Worm (Caenorhabditis elegans) whole organism, mixed stage, embryonic: ENCODE results near the gene gldi-9.
A peak's percentile ranks its signal among the peaks of the same experiment; 100 is the strongest.

Experiments
- M03D4.4 ChIP-seq: sonication (generic microtip); optimal IDR thresholded peaks from 2 replicates; lab custom pipeline; 2017; ENCODE audit warnings: mild to moderate bottlenecking, missing genetic modification characterization, missing compliant biosample characterization
- bed-3 ChIP-seq: fragments of 200-800 bp; sonication (Bioruptor generic); optimal IDR thresholded peaks from 3 replicates; lab custom pipeline; 2018; ENCODE audit warnings: mild to moderate bottlenecking, missing genetic modification characterization, moderate library complexity, missing compliant biosample characterization
- blmp-1 ChIP-seq: fragments of 150-350 bp; optimal IDR thresholded peaks from 2 replicates; lab custom pipeline; 2014; ENCODE audit warnings: missing biosample characterization, missing genetic modification characterization
- ceh-39 ChIP-seq: fragments of 150-350 bp; optimal IDR thresholded peaks from 2 replicates; lab custom pipeline; 2014; ENCODE audit warnings: missing biosample characterization, missing genetic modification characterization
- ceh-43 ChIP-seq: fragments of 200-800 bp; sonication (Bioruptor generic); optimal IDR thresholded peaks from 2 replicates; lab custom pipeline; 2018; ENCODE audit warnings: mild to moderate bottlenecking, missing genetic modification characterization, moderate library complexity, missing compliant biosample characterization
- ceh-83 ChIP-seq: fragments of 200-800 bp; sonication (Bioruptor generic); optimal IDR thresholded peaks from 2 replicates; lab custom pipeline; 2018; ENCODE audit warnings: mild to moderate bottlenecking, missing genetic modification characterization, missing compliant biosample characterization
- ces-1 ChIP-seq: fragments of 150-350 bp; optimal IDR thresholded peaks from 2 replicates; lab custom pipeline; 2014; ENCODE audit warnings: missing biosample characterization, missing genetic modification reagents, missing genetic modification characterization
- cnd-1 ChIP-seq: fragments of 200-800 bp; sonication (Bioruptor generic); optimal IDR thresholded peaks from 2 replicates; lab custom pipeline; 2018; ENCODE audit warnings: mild to moderate bottlenecking, missing genetic modification characterization, missing compliant biosample characterization
- drap-1 ChIP-seq: fragments of 200-800 bp; sonication (Bioruptor generic); optimal IDR thresholded peaks from 3 replicates; lab custom pipeline; 2018; ENCODE audit warnings: mild to moderate bottlenecking, missing genetic modification characterization, missing compliant biosample characterization
- elt-1 ChIP-seq: sonication (generic microtip); optimal IDR thresholded peaks from 2 replicates; lab custom pipeline; 2017; ENCODE audit warnings: missing genetic modification characterization, mild to moderate bottlenecking, missing compliant biosample characterization, antibody characterized with exemption, moderate library complexity, borderline replicate concordance; ENCODE audit not compliant: insufficient read depth
- elt-3 ChIP-seq: fragments of 150-350 bp; optimal IDR thresholded peaks from 2 replicates; lab custom pipeline; 2014; ENCODE audit warnings: missing biosample characterization, missing genetic modification characterization
- flh-1 ChIP-seq: fragments of 200-800 bp; sonication (Bioruptor generic); optimal IDR thresholded peaks from 2 replicates; lab custom pipeline; 2018; ENCODE audit warnings: mild to moderate bottlenecking, missing genetic modification characterization, moderate library complexity, missing compliant biosample characterization
- ham-2 ChIP-seq: fragments of 200-800 bp; sonication (Bioruptor generic); optimal IDR thresholded peaks from 2 replicates; lab custom pipeline; 2018; ENCODE audit warnings: mild to moderate bottlenecking, missing genetic modification characterization, missing compliant biosample characterization
- hlh-1 ChIP-seq: fragments of 150-350 bp; optimal IDR thresholded peaks from 2 replicates; lab custom pipeline; 2014; ENCODE audit warnings: missing biosample characterization, missing genetic modification reagents, missing genetic modification characterization
- lin-13 ChIP-seq: fragments of 150-350 bp; optimal IDR thresholded peaks from 2 replicates; lab custom pipeline; 2014; ENCODE audit warnings: missing biosample characterization, missing genetic modification characterization
- lin-32 ChIP-seq: fragments of 200-800 bp; sonication (Bioruptor generic); optimal IDR thresholded peaks from 2 replicates; lab custom pipeline; 2018; ENCODE audit warnings: mild to moderate bottlenecking, missing genetic modification characterization, missing compliant biosample characterization
- lsy-2 ChIP-seq: fragments of 150-350 bp; optimal IDR thresholded peaks from 2 replicates; lab custom pipeline; 2014; ENCODE audit warnings: missing biosample characterization, missing genetic modification characterization
- mab-5 ChIP-seq: fragments of 150-350 bp; optimal IDR thresholded peaks from 2 replicates; lab custom pipeline; 2014; ENCODE audit warnings: missing biosample characterization, missing genetic modification characterization
- mep-1 ChIP-seq: fragments of 150-350 bp; optimal IDR thresholded peaks from 2 replicates; lab custom pipeline; 2017; ENCODE audit warnings: missing biosample characterization, missing genetic modification reagents, missing genetic modification characterization, inconsistent platforms
- mls-2 ChIP-seq: sonication (generic microtip); optimal IDR thresholded peaks from 2 replicates; lab custom pipeline; 2016; ENCODE audit warnings: mild to moderate bottlenecking, missing genetic modification characterization, moderate library complexity, missing compliant biosample characterization
- nhr-12 ChIP-seq: fragments of 150-350 bp; optimal IDR thresholded peaks from 2 replicates; lab custom pipeline; 2014; ENCODE audit warnings: missing biosample characterization, missing genetic modification characterization
- nhr-2 ChIP-seq: fragments of 150-350 bp; optimal IDR thresholded peaks from 2 replicates; lab custom pipeline; 2014; ENCODE audit warnings: missing biosample characterization, missing genetic modification characterization
- nhr-237 ChIP-seq: fragments of 150-350 bp; optimal IDR thresholded peaks from 2 replicates; lab custom pipeline; 2014; ENCODE audit warnings: missing biosample characterization, missing genetic modification characterization
- nhr-28 ChIP-seq: fragments of 150-350 bp; optimal IDR thresholded peaks from 2 replicates; lab custom pipeline; 2014; ENCODE audit warnings: missing biosample characterization, missing genetic modification characterization
- nhr-76 ChIP-seq: sonication (generic microtip); optimal IDR thresholded peaks from 2 replicates; lab custom pipeline; 2017; ENCODE audit warnings: missing biosample characterization, missing genetic modification characterization
- pha-4 ChIP-seq: fragments of 150-350 bp; optimal IDR thresholded peaks from 2 replicates; lab custom pipeline; 2018; ENCODE audit warnings: missing biosample characterization, missing genetic modification reagents, missing genetic modification characterization
- sem-2 ChIP-seq: fragments of 200-800 bp; sonication (Bioruptor generic); optimal IDR thresholded peaks from 2 replicates; lab custom pipeline; 2018; ENCODE audit warnings: mild to moderate bottlenecking, missing genetic modification characterization, missing compliant biosample characterization
- snpc-4 ChIP-seq: fragments of 150-350 bp; optimal IDR thresholded peaks from 2 replicates; lab custom pipeline; 2014; ENCODE audit warnings: missing biosample characterization, missing genetic modification characterization
- sptf-1 ChIP-seq: sonication (generic microtip); optimal IDR thresholded peaks from 2 replicates; lab custom pipeline; 2017; ENCODE audit warnings: mild to moderate bottlenecking, missing genetic modification characterization, moderate library complexity, missing compliant biosample characterization
- tbx-8 ChIP-seq: fragments of 200-800 bp; sonication (Bioruptor generic); optimal IDR thresholded peaks from 2 replicates; lab custom pipeline; 2018; ENCODE audit warnings: mild to moderate bottlenecking, missing genetic modification characterization, moderate library complexity, missing compliant biosample characterization
- unc-120 ChIP-seq: sonication (generic microtip); optimal IDR thresholded peaks from 2 replicates; lab custom pipeline; 2017; ENCODE audit warnings: missing genetic modification characterization, missing compliant biosample characterization; ENCODE audit not compliant: poor library complexity, severe bottlenecking
- unc-39 ChIP-seq: fragments of 150-350 bp; optimal IDR thresholded peaks from 2 replicates; lab custom pipeline; 2014; ENCODE audit warnings: missing biosample characterization, missing genetic modification characterization
- unc-62 ChIP-seq: fragments of 150-350 bp; optimal IDR thresholded peaks from 2 replicates; lab custom pipeline; 2014; ENCODE audit warnings: missing biosample characterization, missing genetic modification reagents, missing genetic modification characterization
- zip-8 ChIP-seq: fragments of 150-350 bp; optimal IDR thresholded peaks from 2 replicates; lab custom pipeline; 2014; ENCODE audit warnings: missing biosample characterization, missing genetic modification characterization
- ztf-11 ChIP-seq: fragments of 150-350 bp; optimal IDR thresholded peaks from 2 replicates; lab custom pipeline; 2014; ENCODE audit warnings: missing biosample characterization, missing genetic modification characterization

Gene gldi-9

DNA sequence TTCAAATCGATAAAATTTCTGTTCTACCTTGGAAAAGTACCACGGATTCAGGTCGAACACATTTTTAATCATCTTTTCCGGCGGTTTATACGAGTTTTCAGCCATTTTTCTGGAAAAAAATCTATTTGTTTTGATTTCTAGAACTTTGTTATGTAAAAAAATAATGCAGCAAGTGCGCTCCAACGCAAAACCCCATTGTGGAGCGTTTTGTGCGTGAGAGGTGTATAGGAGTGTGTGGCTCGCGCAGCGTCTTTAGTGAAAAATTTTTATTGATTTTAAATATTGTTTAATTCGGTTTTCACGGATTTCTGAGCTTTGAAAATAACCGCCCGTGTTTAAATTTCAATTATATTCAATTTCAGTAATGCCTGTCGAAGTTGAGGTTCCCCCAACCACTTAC is 29.7 kb upstream of the gldi-9 start, which contains the start of gene Y71H2AM.20:
Gene Y71H2AM.20, minus strand, starts transcription at position 109 of the 400 bp plus-strand sequence.
- TF ChIP-seq pha-4 (tag; lab: Kevin White, UChicago): peak; percentile 89
- TF ChIP-seq lin-32 (GFP tag; lab: Kevin White, UChicago): peak; percentile 20
- peak; percentile 77 for TF ChIP-seq cnd-1 (tag; lab: Kevin White, UChicago)
- TF ChIP-seq mab-5: peak; percentile 67
- peak; percentile 79 for TF ChIP-seq drap-1 (GFP tag; lab: Kevin White, UChicago)
- peak; percentile 56 for TF ChIP-seq unc-120
- TF ChIP-seq ham-2 (GFP tag; lab: Kevin White, UChicago): no peak
- TF ChIP-seq nhr-237 (tag; lab: Kevin White, UChicago): peak; percentile 96
- TF ChIP-seq ces-1: peak; percentile 89
- peak; percentile 27 for TF ChIP-seq nhr-2 (tag; lab: Kevin White, UChicago)
- peak; percentile 98 for TF ChIP-seq lin-13
- no peak for TF ChIP-seq unc-39
- no peak for TF ChIP-seq bed-3 (GFP tag; lab: Kevin White, UChicago)
- TF ChIP-seq ceh-43 (GFP tag; lab: Kevin White, UChicago): peak; percentile 60
- TF ChIP-seq zip-8 (tag; lab: Kevin White, UChicago): no peak
- no peak for TF ChIP-seq snpc-4 (tag; lab: Kevin White, UChicago)
- TF ChIP-seq nhr-76 (tag; lab: Kevin White, UChicago): no peak
- TF ChIP-seq flh-1 (GFP tag; lab: Kevin White, UChicago): no peak
- TF ChIP-seq tbx-8: no peak
- peak; percentile 80 for TF ChIP-seq mls-2 (tag; lab: Kevin White, UChicago)
- peak; percentile 3 for TF ChIP-seq elt-1
- peak; percentile 77 for TF ChIP-seq ztf-11 (tag; lab: Kevin White, UChicago)
- TF ChIP-seq nhr-28 (tag; lab: Kevin White, UChicago): no peak
- TF ChIP-seq nhr-12 (tag; lab: Kevin White, UChicago): no peak
- peak; percentile 79 for TF ChIP-seq hlh-1 (tag; lab: Kevin White, UChicago)
- TF ChIP-seq mep-1 (tag; lab: Kevin White, UChicago): peak; percentile 100
- peak; percentile 65 for TF ChIP-seq M03D4.4 (tag; lab: Kevin White, UChicago)
- no peak for TF ChIP-seq sem-2 (GFP tag; lab: Kevin White, UChicago)
- peak; percentile 93 for TF ChIP-seq lsy-2
- peak; percentile 46 for TF ChIP-seq blmp-1 (tag; lab: Kevin White, UChicago)
- TF ChIP-seq ceh-39: peak; percentile 92
- peak; percentile 88 for TF ChIP-seq sptf-1
- TF ChIP-seq unc-62 (GFP tag; lab: Kevin White, UChicago): peak; percentile 51
- peak; percentile 15 for TF ChIP-seq elt-3
- TF ChIP-seq ceh-83 (GFP tag; lab: Kevin White, UChicago): no peak

ce11 chrIII:2781833-2782232 is 25.7 kb upstream of the gldi-9 start:
- TF ChIP-seq hlh-1 (tag; lab: Kevin White, UChicago): no peak
- TF ChIP-seq snpc-4 (tag; lab: Kevin White, UChicago): no peak
- no peak for TF ChIP-seq sptf-1

DNA sequence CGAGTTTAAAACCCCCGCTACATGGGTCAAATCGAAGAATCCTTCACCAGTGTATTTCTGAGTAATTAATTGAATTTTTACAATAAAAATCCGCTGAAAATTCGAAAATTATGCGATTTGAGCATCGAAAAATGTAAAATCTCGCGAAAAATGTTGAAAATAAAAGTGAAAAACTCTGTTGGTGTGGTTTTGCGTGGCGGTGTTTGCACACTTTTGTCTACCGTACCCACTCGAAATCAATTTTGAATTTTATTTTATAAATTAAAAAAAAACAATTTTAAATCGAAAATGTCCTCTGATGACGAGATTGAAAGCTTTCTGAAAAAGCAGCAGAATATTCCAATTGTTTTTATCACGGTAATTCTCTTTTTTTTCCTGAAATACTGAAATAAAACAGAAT is 24.6 kb upstream of the gldi-9 start, which contains the start of gene Y71H2AM.6:
Gene Y71H2AM.6, plus strand, starts transcription at position 264 of the 400 bp plus-strand sequence.
- TF ChIP-seq sptf-1: no peak
- TF ChIP-seq mep-1 (tag; lab: Kevin White, UChicago): no peak
- TF ChIP-seq sem-2 (GFP tag; lab: Kevin White, UChicago): no peak
- peak; percentile 21 for TF ChIP-seq nhr-237 (tag; lab: Kevin White, UChicago)
- peak; percentile 98 for TF ChIP-seq lsy-2
- no peak for TF ChIP-seq tbx-8
- TF ChIP-seq nhr-76 (tag; lab: Kevin White, UChicago): no peak
- no peak for TF ChIP-seq mab-5
- TF ChIP-seq elt-1: no peak
- no peak for TF ChIP-seq mls-2 (tag; lab: Kevin White, UChicago)
- no peak for TF ChIP-seq ceh-39
- no peak for TF ChIP-seq pha-4 (tag; lab: Kevin White, UChicago)
- no peak for TF ChIP-seq blmp-1 (tag; lab: Kevin White, UChicago)
- TF ChIP-seq ces-1: peak; percentile 79
- no peak for TF ChIP-seq lin-32 (GFP tag; lab: Kevin White, UChicago)
- TF ChIP-seq unc-62 (GFP tag; lab: Kevin White, UChicago): no peak
- TF ChIP-seq nhr-12 (tag; lab: Kevin White, UChicago): no peak

ce11 chrIII:2780283-2780682 is 24.1 kb upstream of the gldi-9 start:
- TF ChIP-seq ces-1: peak; percentile 17
- TF ChIP-seq unc-62 (GFP tag; lab: Kevin White, UChicago): no peak
